Worm (Caenorhabditis elegans) whole organism, early embryonic: ENCODE data around the gene exc-14.

Experiments used
- B0310.2 ChIP-seq: sonication (generic microtip); optimal IDR thresholded peaks from 2 replicates; lab custom pipeline; 2016; ENCODE audit warnings: mild to moderate bottlenecking, missing genetic modification characterization, missing compliant biosample characterization
- F13C5.2 ChIP-seq: sonication (generic microtip); optimal IDR thresholded peaks from 2 replicates; lab custom pipeline; 2017; ENCODE audit warnings: mild to moderate bottlenecking, missing genetic modification characterization, inconsistent platforms, missing compliant biosample characterization
- aly-1 ChIP-seq: sonication (generic microtip); optimal IDR thresholded peaks from 2 replicates; lab custom pipeline; 2016; ENCODE audit warnings: missing genetic modification characterization, missing compliant biosample characterization
- ama-1 ChIP-seq: fragments of 150-350 bp; optimal IDR thresholded peaks from 2 replicates; lab custom pipeline; 2014
- ceh-13 ChIP-seq: fragments of 200-800 bp; sonication (Bioruptor generic); optimal IDR thresholded peaks from 2 replicates; lab custom pipeline; 2018; ENCODE audit warnings: mild to moderate bottlenecking, missing genetic modification characterization, missing compliant biosample characterization
- ceh-36 ChIP-seq: sonication (generic microtip); optimal IDR thresholded peaks from 2 replicates; lab custom pipeline; 2016; ENCODE audit warnings: missing genetic modification characterization, inconsistent platforms, missing compliant biosample characterization
- ets-7 ChIP-seq: sonication (generic microtip); optimal IDR thresholded peaks from 2 replicates; lab custom pipeline; 2016; ENCODE audit warnings: missing genotype, missing genetic modification characterization, missing compliant biosample characterization
- flt-1 ChIP-seq: fragments of 200-800 bp; sonication (Bioruptor generic); IDR thresholded peaks from 2 replicates; pipeline ENCODE4 v1.3.6; 2022; ENCODE audit warnings: missing genetic modification characterization, missing compliant biosample characterization
- hmbx-1 ChIP-seq: sonication (generic microtip); optimal IDR thresholded peaks from 2 replicates; lab custom pipeline; 2016; ENCODE audit warnings: mild to moderate bottlenecking, missing genetic modification characterization, missing compliant biosample characterization
- hmg-4 ChIP-seq: fragments of 200-800 bp; sonication (Bioruptor generic); optimal IDR thresholded peaks from 2 replicates; lab custom pipeline; 2018; ENCODE audit warnings: mild to moderate bottlenecking, missing genetic modification characterization, missing compliant biosample characterization
- hnd-1 ChIP-seq: sonication (generic microtip); optimal IDR thresholded peaks from 2 replicates; lab custom pipeline; 2016; ENCODE audit warnings: missing genetic modification characterization, missing compliant biosample characterization
- pes-1 ChIP-seq: fragments of 200-800 bp; sonication (Bioruptor generic); IDR thresholded peaks from 2 replicates; pipeline ENCODE4 v1.3.6; 2022; ENCODE audit warnings: missing genetic modification reagents, missing genetic modification characterization, missing compliant biosample characterization
- scrt-1 ChIP-seq: fragments of 200-800 bp; sonication (Bioruptor generic); IDR thresholded peaks from 2 replicates; pipeline ENCODE4 v1.3.6; 2022; ENCODE audit warnings: missing genetic modification characterization, missing compliant biosample characterization
- sea-1 ChIP-seq: fragments of 200-800 bp; sonication (Bioruptor generic); conservative IDR thresholded peaks from 2 replicates; pipeline ENCODE4 v1.3.6; 2022; ENCODE audit warnings: missing genetic modification characterization, missing compliant biosample characterization
- tbx-11 ChIP-seq: fragments of 200-800 bp; sonication (Bioruptor generic); IDR thresholded peaks from 2 replicates; pipeline ENCODE4 v1.3.6; 2022; ENCODE audit warnings: missing genetic modification characterization, missing compliant biosample characterization
- tbx-37 ChIP-seq: fragments of 200-800 bp; sonication (Bioruptor generic); conservative IDR thresholded peaks from 2 replicates; pipeline ENCODE4 v1.3.6; 2022; ENCODE audit warnings: missing genetic modification reagents, missing genetic modification characterization, missing compliant biosample characterization
- tra-4 ChIP-seq: sonication (generic microtip); optimal IDR thresholded peaks from 2 replicates; lab custom pipeline; 2017; ENCODE audit warnings: missing genetic modification characterization, missing compliant biosample characterization

The exc-14 gene

ce11 chrV:5000406-5000805 lies 45.6 kb downstream of the exc-14 start, which contains the start of gene ugt-7:
TSS of gene ugt-7 (minus strand) at chrV:5000566.
- TF ChIP-seq ets-7 (tag; lab: Kevin White, UChicago): no peak
- TF ChIP-seq ceh-36 (tag; lab: Kevin White, UChicago): no peak
- TF ChIP-seq flt-1: no peak
- no peak for TF ChIP-seq B0310.2 (tag; lab: Kevin White, UChicago)
- no peak for TF ChIP-seq hmbx-1
- no peak for TF ChIP-seq F13C5.2 (tag; lab: Kevin White, UChicago)
- no peak for TF ChIP-seq scrt-1 (GFP tag; lab: Robert Waterston, UW)
- no peak for TF ChIP-seq sea-1 (GFP tag; lab: Robert Waterston, UW)
- no peak for TF ChIP-seq tbx-11 (GFP tag; lab: Robert Waterston, UW)
- no peak for TF ChIP-seq ceh-13
- no peak for TF ChIP-seq hmg-4 (GFP tag; lab: Kevin White, UChicago)
- TF ChIP-seq pes-1 (GFP tag; lab: Robert Waterston, UW): no peak
- no peak for TF ChIP-seq hnd-1

- TF ChIP-seq ceh-13: no peak
- TF ChIP-seq hnd-1: no peak
- TF ChIP-seq ama-1 (lab: Kevin White, UChicago): no peak
- TF ChIP-seq pes-1 (GFP tag; lab: Robert Waterston, UW): no peak
- no peak for TF ChIP-seq tra-4
- no peak for TF ChIP-seq hmg-4 (GFP tag; lab: Kevin White, UChicago)
- TF ChIP-seq ceh-36 (tag; lab: Kevin White, UChicago): no peak
- no peak for TF ChIP-seq tbx-37 (GFP tag; lab: Robert Waterston, UW)
- TF ChIP-seq aly-1: no peak
- no peak for TF ChIP-seq tbx-11 (GFP tag; lab: Robert Waterston, UW)
- TF ChIP-seq F13C5.2 (tag; lab: Kevin White, UChicago): no peak
- TF ChIP-seq B0310.2 (tag; lab: Kevin White, UChicago): no peak
Measured at ce11 chrV:4995155-4995554, 50.8 kb downstream of the exc-14 start, which contains the start of gene ncx-9. TSS of gene ncx-9 (minus strand) at chrV:4995255.
